Fruit fly (Drosophila melanogaster) whole organism, embryonic: ENCODE data around the gene CG10874.

Source experiments
- Adf1 ChIP-seq: fragments of 200-800 bp; sonication (Bioruptor generic); IDR thresholded peaks from 2 replicates; pipeline ENCODE4 v1.3.6; 2022; ENCODE audit warnings: missing biosample characterization, missing genetic modification characterization
- Aef1 ChIP-seq: fragments of 200-800 bp; sonication (Bioruptor generic); IDR thresholded peaks from 3 replicates; pipeline ENCODE4 v1.3.6; 2022; ENCODE audit warnings: missing biosample characterization, missing genetic modification characterization
- Antp ChIP-seq: fragments of 200-800 bp; sonication (Bioruptor generic); optimal IDR thresholded peaks from 3 replicates; lab custom pipeline; 2016; ENCODE audit warnings: missing biosample characterization, missing genetic modification characterization
- Awh ChIP-seq: fragments of 200-800 bp; sonication (Bioruptor generic); IDR thresholded peaks from 2 replicates; pipeline ENCODE4, ENCODE4 v1.3.6; 2022; ENCODE audit warnings: missing biosample characterization, missing genetic modification characterization
- B-H2 ChIP-seq: fragments of 200-800 bp; sonication (Bioruptor generic); optimal IDR thresholded peaks from 2 replicates; lab custom pipeline; 2018; ENCODE audit warnings: missing biosample characterization, mild to moderate bottlenecking, missing genetic modification characterization
- CG12391 ChIP-seq: fragments of 200-800 bp; sonication (Bioruptor generic); optimal IDR thresholded peaks from 3 replicates; lab custom pipeline; 2018; ENCODE audit warnings: missing biosample characterization, mild to moderate bottlenecking, missing genetic modification characterization, moderate library complexity
- CG12769 ChIP-seq: fragments of 200-800 bp; sonication (Bioruptor generic); optimal IDR thresholded peaks from 2 replicates; lab custom pipeline; 2019; ENCODE audit warnings: missing biosample characterization, mild to moderate bottlenecking, missing genetic modification characterization, moderate library complexity
- CG13624 ChIP-seq: fragments of 200-800 bp; sonication (Bioruptor generic); optimal IDR thresholded peaks from 2 replicates; lab custom pipeline; 2016; ENCODE audit warnings: missing biosample characterization, missing genetic modification characterization
- CG13894 ChIP-seq: fragments of 200-800 bp; sonication (Bioruptor generic); optimal IDR thresholded peaks from 3 replicates; lab custom pipeline; 2018; ENCODE audit warnings: missing biosample characterization, mild to moderate bottlenecking, missing genetic modification characterization, moderate library complexity
- CG15514 ChIP-seq: fragments of 200-800 bp; sonication (Bioruptor generic); optimal IDR thresholded peaks from 3 replicates; lab custom pipeline; 2017; ENCODE audit warnings: missing biosample characterization, missing genetic modification characterization, mild to moderate bottlenecking, moderate library complexity, missing genetic modification reagents
- CG2199 ChIP-seq: fragments of 200-800 bp; sonication (Bioruptor generic); IDR thresholded peaks from 3 replicates; pipeline ENCODE4 v1.3.6; 2022; ENCODE audit warnings: missing biosample characterization, missing genetic modification characterization
- CG2712 ChIP-seq: fragments of 200-800 bp; optimal IDR thresholded peaks from 3 replicates; lab custom pipeline; 2019; ENCODE audit warnings: missing biosample characterization, mild to moderate bottlenecking, missing genetic modification characterization, moderate library complexity
- CG3281 ChIP-seq: fragments of 200-800 bp; sonication (Bioruptor generic); optimal IDR thresholded peaks from 3 replicates; lab custom pipeline; 2017; ENCODE audit warnings: missing biosample characterization, mild to moderate bottlenecking, missing genetic modification characterization
- CG34376 ChIP-seq: fragments of 200-800 bp; sonication (Bioruptor generic); optimal IDR thresholded peaks from 2 replicates; lab custom pipeline; 2018; ENCODE audit warnings: missing biosample characterization, mild to moderate bottlenecking, missing genetic modification characterization
- CG8924 ChIP-seq: fragments of 200-800 bp; optimal IDR thresholded peaks from 3 replicates; lab custom pipeline; 2019; ENCODE audit warnings: missing biosample characterization, mild to moderate bottlenecking, missing genetic modification characterization, moderate library complexity
- D19B ChIP-seq: fragments of 200-800 bp; sonication (Bioruptor generic); optimal IDR thresholded peaks from 2 replicates; lab custom pipeline; 2017; ENCODE audit warnings: missing biosample characterization, mild to moderate bottlenecking, missing genetic modification characterization
- Deaf1 ChIP-seq: fragments of 200-800 bp; optimal IDR thresholded peaks from 3 replicates; lab custom pipeline; 2019; ENCODE audit warnings: missing biosample characterization, mild to moderate bottlenecking, missing genetic modification characterization, moderate library complexity
- Drgx ChIP-seq: fragments of 200-800 bp; sonication (Bioruptor generic); IDR thresholded peaks from 2 replicates; pipeline ENCODE4 v1.3.6; 2022; ENCODE audit warnings: missing biosample characterization, missing genetic modification characterization
- Meics ChIP-seq: fragments of 200-800 bp; sonication (Bioruptor generic); optimal IDR thresholded peaks from 2 replicates; lab custom pipeline; 2017; ENCODE audit warnings: missing biosample characterization, mild to moderate bottlenecking, missing genetic modification characterization
- Rfx ChIP-seq: fragments of 200-800 bp; sonication (Bioruptor generic); IDR thresholded peaks from 2 replicates; pipeline ENCODE4 v1.3.6; 2022; ENCODE audit warnings: missing biosample characterization, missing genetic modification characterization
- Six4 ChIP-seq: fragments of 200-800 bp; sonication (Bioruptor generic); optimal IDR thresholded peaks from 2 replicates; lab custom pipeline; 2016; ENCODE audit warnings: missing biosample characterization, missing genetic modification characterization
- Trl ChIP-seq, 3 experiments: fragments of >200 bp in 2 of 3; fragments of 200-800 bp in 1 of 3; sonication (Bioruptor generic) in 1 of 3; optimal IDR thresholded peaks; 2 replicates in 1 of 3; 3 replicates in 2 of 3; lab custom pipeline; 2016 to 2017; ENCODE audit warnings: missing biosample characterization in 1 of 3, missing genetic modification characterization in 1 of 3
- Xrp1 ChIP-seq: fragments of 200-800 bp; sonication (Bioruptor generic); IDR thresholded peaks from 2 replicates; pipeline ENCODE4 v1.3.6; 2022; ENCODE audit warnings: missing biosample characterization, missing genetic modification characterization
- abd-A ChIP-seq: fragments of 200-800 bp; sonication (Bioruptor generic); optimal IDR thresholded peaks from 3 replicates; lab custom pipeline; 2019; ENCODE audit warnings: missing biosample characterization, mild to moderate bottlenecking, missing genetic modification characterization, moderate library complexity
- ash1 ChIP-seq: fragments of 200-800 bp; sonication (Bioruptor generic); optimal IDR thresholded peaks from 2 replicates; lab custom pipeline; 2018; ENCODE audit warnings: missing biosample characterization, mild to moderate bottlenecking, missing genetic modification characterization
- bcd ChIP-seq: fragments of 200-800 bp; sonication (Bioruptor generic); optimal IDR thresholded peaks from 2 replicates; lab custom pipeline; 2017; ENCODE audit warnings: missing biosample characterization, mild to moderate bottlenecking, missing genetic modification characterization
- br ChIP-seq: fragments of >200 bp; optimal IDR thresholded peaks from 2 replicates; lab custom pipeline; 2017
- bsh ChIP-seq, 2 experiments: fragments of 200-800 bp; sonication (Bioruptor generic); optimal IDR thresholded peaks; 2 replicates each; lab custom pipeline; 2017 to 2018; ENCODE audit warnings: mild to moderate bottlenecking in 2 of 2, missing biosample characterization in 2 of 2, missing genetic modification characterization in 2 of 2, moderate library complexity in 1 of 2
- caup ChIP-seq: fragments of 200-800 bp; sonication (Bioruptor generic); optimal IDR thresholded peaks from 3 replicates; lab custom pipeline; 2017; ENCODE audit warnings: missing biosample characterization, mild to moderate bottlenecking, missing genetic modification characterization, moderate library complexity; ENCODE audit not compliant: severe bottlenecking
- chinmo ChIP-seq: fragments of 200-800 bp; sonication (Bioruptor generic); IDR thresholded peaks from 4 replicates; pipeline ENCODE4 v1.3.6; 2022; ENCODE audit warnings: missing biosample characterization, missing genetic modification characterization; ENCODE audit not compliant: partially characterized antibody
- crol ChIP-seq: fragments of 200-800 bp; sonication (Bioruptor generic); IDR thresholded peaks from 2 replicates; pipeline ENCODE4 v1.3.6; 2022; ENCODE audit warnings: missing biosample characterization, missing genetic modification characterization
- dimm ChIP-seq: fragments of 200-800 bp; sonication (Bioruptor generic); IDR thresholded peaks from 2 replicates; pipeline ENCODE4 v1.3.6; 2022; ENCODE audit warnings: missing biosample characterization, missing genetic modification characterization
- ftz-f1 ChIP-seq: fragments of 200-800 bp; sonication (Bioruptor generic); optimal IDR thresholded peaks from 2 replicates; lab custom pipeline; 2016; ENCODE audit warnings: missing biosample characterization, missing genetic modification characterization
- gem ChIP-seq: fragments of 200-800 bp; sonication (Bioruptor generic); optimal IDR thresholded peaks from 2 replicates; lab custom pipeline; 2019; ENCODE audit warnings: missing biosample characterization, mild to moderate bottlenecking, missing genetic modification characterization, moderate library complexity
- gro ChIP-seq: fragments of 200-800 bp; sonication (Bioruptor generic); optimal IDR thresholded peaks from 2 replicates; lab custom pipeline; 2016; ENCODE audit warnings: missing biosample characterization, missing genetic modification characterization
- hb ChIP-seq: fragments of 200-800 bp; sonication (Bioruptor generic); IDR thresholded peaks from 3 replicates; pipeline ENCODE4 v1.3.6; 2022; ENCODE audit warnings: missing biosample characterization, missing genetic modification characterization; ENCODE audit not compliant: partially characterized antibody
- kah ChIP-seq: fragments of 200-800 bp; sonication (Bioruptor generic); optimal IDR thresholded peaks from 2 replicates; lab custom pipeline; 2018; ENCODE audit warnings: missing biosample characterization, mild to moderate bottlenecking, missing genetic modification characterization
- mirr ChIP-seq: fragments of 200-800 bp; sonication (Bioruptor generic); optimal IDR thresholded peaks from 3 replicates; lab custom pipeline; 2018; ENCODE audit warnings: missing biosample characterization, mild to moderate bottlenecking, missing genetic modification characterization
- pb ChIP-seq: fragments of 200-800 bp; sonication (Bioruptor generic); optimal IDR thresholded peaks from 3 replicates; lab custom pipeline; 2016; ENCODE audit warnings: missing biosample characterization, missing genetic modification characterization
- pnt ChIP-seq: fragments of 200-800 bp; sonication (Bioruptor generic); optimal IDR thresholded peaks from 3 replicates; lab custom pipeline; 2016; ENCODE audit warnings: missing biosample characterization, missing genetic modification characterization
- ranshi ChIP-seq: fragments of 200-800 bp; sonication (Bioruptor generic); IDR thresholded peaks from 2 replicates; pipeline ENCODE4 v1.3.6; 2022; ENCODE audit warnings: missing biosample characterization, missing genetic modification characterization
- sd ChIP-seq: fragments of 200-800 bp; sonication (Bioruptor generic); optimal IDR thresholded peaks from 3 replicates; lab custom pipeline; 2018; ENCODE audit warnings: missing biosample characterization, mild to moderate bottlenecking, missing genetic modification characterization, moderate library complexity
- sisA ChIP-seq: fragments of 200-800 bp; sonication (Bioruptor generic); IDR thresholded peaks from 2 replicates; pipeline ENCODE4 v1.3.6; 2022; ENCODE audit warnings: missing biosample characterization, missing genetic modification characterization
- unpg ChIP-seq: fragments of 200-800 bp; sonication (Bioruptor generic); optimal IDR thresholded peaks from 3 replicates; lab custom pipeline; 2018; ENCODE audit warnings: missing biosample characterization, mild to moderate bottlenecking, missing genetic modification characterization, moderate library complexity
- vvl ChIP-seq: fragments of 200-800 bp; sonication (Bioruptor generic); IDR thresholded peaks from 2 replicates; pipeline ENCODE4 v1.3.6; 2022; ENCODE audit warnings: missing biosample characterization, missing genetic modification characterization
- zf30C ChIP-seq: fragments of 200-800 bp; sonication (Bioruptor generic); optimal IDR thresholded peaks from 3 replicates; lab custom pipeline; 2018; ENCODE audit warnings: missing biosample characterization, mild to moderate bottlenecking, missing genetic modification characterization

The CG10874 gene

dm6 chr2L:2166958-2167707 lies 25.1 kb downstream of the CG10874 start (continued):
- TF ChIP-seq bsh (GFP tag; optimal IDR thresholded peaks at IDR 0.05; lab: Kevin White, UChicago), result peak in 1 of 2 experiments; percentile 14
- 0 out of 2 replicates have a peak, but pooled peaks have one; percentile 5 for TF ChIP-seq ranshi (GFP tag; lab: Robert Waterston, UW)
- TF ChIP-seq unpg (GFP tag; lab: Kevin White, UChicago), result peak; percentile 27
- no peak for TF ChIP-seq Six4 (GFP tag; lab: Kevin White, UChicago)
- TF ChIP-seq Rfx (GFP tag; lab: Robert Waterston, UW), result peak; percentile 5; the same call in 1 of the 2 replicates
- peak; percentile 72; the same call in 1 of the 3 replicates for TF ChIP-seq CG2199 (GFP tag; lab: Robert Waterston, UW)
- peak; percentile 14; the same call in 1 of the 2 replicates for TF ChIP-seq Xrp1
- TF ChIP-seq br (lab: Kevin White, UChicago), result no peak
- peak; percentile 13 for TF ChIP-seq CG2712
- TF ChIP-seq zf30C (GFP tag; lab: Kevin White, UChicago), result peak; percentile 84
- TF ChIP-seq Drgx (GFP tag; lab: Robert Waterston, UW), result 0 out of 2 replicates have a peak, but pooled peaks have one; percentile 47
- 0 out of 2 replicates have a peak, but pooled peaks have one; percentile 41 for TF ChIP-seq Awh (GFP tag; lab: Robert Waterston, UW)
- TF ChIP-seq, all 482 proteins: peak for 34

- TF ChIP-seq Antp (GFP tag; lab: Kevin White, UChicago), result no peak
- TF ChIP-seq CG12769 (tag; lab: Kevin White, UChicago), result peak; percentile 79
- TF ChIP-seq gro (GFP tag; lab: Kevin White, UChicago), result peak; percentile 34
- no peak for TF ChIP-seq ash1 (GFP tag; lab: Kevin White, UChicago)
- TF ChIP-seq Rfx (GFP tag; lab: Robert Waterston, UW), result peak; percentile 29; the same call in 1 of the 2 replicates
- peak; percentile 65 for TF ChIP-seq Adf1 (GFP tag; lab: Robert Waterston, UW)
- peak; percentile 35; the same call in 1 of the 3 replicates for TF ChIP-seq hb
- peak; percentile 7 for TF ChIP-seq ftz-f1 (GFP tag; lab: Kevin White, UChicago)
- TF ChIP-seq sisA, result no peak
- peak; percentile 42 for TF ChIP-seq B-H2 (GFP tag; lab: Kevin White, UChicago)
- TF ChIP-seq abd-A (tag; lab: Kevin White, UChicago), result peak; percentile 97
- peak in 1 of 2 experiments; percentile 15 for TF ChIP-seq Trl (optimal IDR thresholded peaks at IDR 0.05; lab: Kevin White, UChicago)
- no peak for TF ChIP-seq Trl (GFP tag; optimal IDR thresholded peaks at IDR 0.05; lab: Kevin White, UChicago)
- no peak for TF ChIP-seq kah (GFP tag; lab: Kevin White, UChicago)
- TF ChIP-seq Aef1 (GFP tag; lab: Robert Waterston, UW), result 0 out of 3 replicates have a peak, but pooled peaks have one; percentile 20
- TF ChIP-seq CG13894 (tag; lab: Kevin White, UChicago), result peak; percentile 82
- no peak for TF ChIP-seq D19B
- TF ChIP-seq pnt (GFP tag; lab: Kevin White, UChicago), result no peak
- peak; percentile 97 for TF ChIP-seq crol (GFP tag; lab: Robert Waterston, UW)
- TF ChIP-seq sd, result peak; percentile 95
- peak; percentile 14 for TF ChIP-seq Meics (GFP tag; lab: Kevin White, UChicago)
- no peak for TF ChIP-seq CG12391
- TF ChIP-seq CG34376 (GFP tag; lab: Kevin White, UChicago), result no peak
- peak; percentile 21 for TF ChIP-seq CG15514 (GFP tag; lab: Kevin White, UChicago)
- TF ChIP-seq Deaf1, result peak; percentile 34
- peak; percentile 15 for TF ChIP-seq caup (GFP tag; lab: Kevin White, UChicago)
- TF ChIP-seq CG8924, result peak; percentile 1
- TF ChIP-seq vvl, result peak; percentile 86
- TF ChIP-seq chinmo (GFP tag; lab: Robert Waterston, UW), result peak; percentile 96
- TF ChIP-seq bcd (GFP tag; lab: Kevin White, UChicago), result peak; percentile 27
- no peak for TF ChIP-seq dimm (GFP tag; lab: Robert Waterston, UW)
- TF ChIP-seq mirr (GFP tag; lab: Kevin White, UChicago), result peak; percentile 79
- 0 out of 2 replicates have a peak, but pooled peaks have one; percentile 13 for TF ChIP-seq Xrp1
- peak; percentile 4 for TF ChIP-seq CG13624 (GFP tag; lab: Kevin White, UChicago)
- TF ChIP-seq gem, result no peak
- peak in 1 of 2 experiments; percentile 2 for TF ChIP-seq bsh (GFP tag; optimal IDR thresholded peaks at IDR 0.05; lab: Kevin White, UChicago)
- TF ChIP-seq pb (GFP tag; lab: Kevin White, UChicago), result no peak
- TF ChIP-seq CG3281 (GFP tag; lab: Kevin White, UChicago), result peak; percentile 5
Observed at dm6 chr2L:2165864-2166263, 26.3 kb downstream of the CG10874 start.
